Fruit fly (Drosophila melanogaster): ENCODE measurements around the gene Scgbeta.
"Not testable (repeated sequence)": the region's sequence is repeated elsewhere in the genome, so short reads cannot be mapped to it uniquely, and the experiment has no call there.

DNA sequence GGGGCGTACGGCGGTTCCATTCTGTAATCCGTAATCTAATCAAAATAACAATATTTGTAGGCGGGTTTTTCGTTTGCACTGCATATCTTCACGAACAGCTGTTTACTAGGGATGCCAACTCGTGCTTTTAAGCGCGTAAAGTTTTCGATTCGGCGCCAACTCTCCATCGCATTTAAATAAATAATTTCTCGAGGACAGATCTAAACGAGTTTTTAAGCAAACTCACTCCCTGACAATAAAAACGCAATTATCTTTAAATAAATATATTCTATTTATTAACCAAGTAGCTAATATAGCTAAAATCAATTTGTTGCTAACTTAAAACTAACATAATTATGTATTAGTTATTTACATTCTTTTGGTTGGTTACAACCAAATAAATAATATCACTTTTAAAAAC lies 43.0 kb upstream of the Scgbeta start, which contains the start of gene CG5608:
- TF ChIP-seq Clk (GFP tag; optimal IDR thresholded peaks at IDR 0.05); CG5204 (GFP tag; optimal IDR thresholded peaks at IDR 0.05); pad (GFP tag; optimal IDR thresholded peaks at IDR 0.05); Mnt (GFP tag; optimal IDR thresholded peaks at IDR 0.05); tj (GFP tag; optimal IDR thresholded peaks at IDR 0.05); CG7101 (tag; optimal IDR thresholded peaks at IDR 0.05); CG7045 (GFP tag; optimal IDR thresholded peaks at IDR 0.05); CG12768 (GFP tag; optimal IDR thresholded peaks at IDR 0.05); CG11617 (GFP tag; optimal IDR thresholded peaks at IDR 0.05): not testable (repeated sequence)

Data from whole organism, adult.